Worm (Caenorhabditis elegans) whole organism, L2 larva: ENCODE data around the gene K12H4.2.

ENCODE experiments used
- ama-1 ChIP-seq: fragments of 150-350 bp; optimal IDR thresholded peaks from 2 replicates; lab custom pipeline; 2018; ENCODE audit warnings: inconsistent platforms
- nhr-11 ChIP-seq: fragments of 150-350 bp; optimal IDR thresholded peaks from 2 replicates; lab custom pipeline; 2014; ENCODE audit warnings: missing biosample characterization, missing genetic modification characterization

- TF ChIP-seq ama-1 (lab: Kevin White, UChicago) (no peak), nhr-11 (tag; lab: Kevin White, UChicago) (no peak)
Measured at ce11 chrIII:8004091-8004490, 43.4 kb upstream of the K12H4.2 start, which contains the start of gene C06G4.6.
